Fruit fly (Drosophila melanogaster) whole organism, embryonic: Measurements from ENCODE around the gene Smox.

Experiments used
- Ada2b ChIP-seq: fragments of 200-800 bp; sonication (Bioruptor generic); IDR thresholded peaks from 2 replicates; pipeline ENCODE4 v1.3.6; 2022; ENCODE audit warnings: missing biosample characterization, missing genetic modification characterization
- Antp ChIP-seq: fragments of 200-800 bp; sonication (Bioruptor generic); optimal IDR thresholded peaks from 3 replicates; lab custom pipeline; 2016; ENCODE audit warnings: missing biosample characterization, missing genetic modification characterization
- Atf6 ChIP-seq: fragments of 200-800 bp; sonication (Bioruptor generic); IDR thresholded peaks from 2 replicates; pipeline ENCODE4 v1.3.6; 2022; ENCODE audit warnings: missing biosample characterization, missing genetic modification characterization
- CG1024 ChIP-seq: fragments of 200-800 bp; sonication (Bioruptor generic); IDR thresholded peaks from 2 replicates; pipeline ENCODE4 v1.3.6; 2022; ENCODE audit warnings: missing biosample characterization, missing genetic modification characterization
- CG11085 ChIP-seq: fragments of 200-800 bp; sonication (Bioruptor generic); IDR thresholded peaks from 2 replicates; pipeline ENCODE4 v1.3.6; 2022; ENCODE audit warnings: missing biosample characterization, missing genetic modification characterization
- CG12155 ChIP-seq: fragments of 200-800 bp; sonication (Bioruptor generic); optimal IDR thresholded peaks from 3 replicates; lab custom pipeline; 2016; ENCODE audit warnings: missing biosample characterization, missing genetic modification characterization
- CG12236 ChIP-seq: fragments of 200-800 bp; sonication (Bioruptor generic); optimal IDR thresholded peaks from 2 replicates; lab custom pipeline; 2016; ENCODE audit warnings: missing biosample characterization, missing genetic modification characterization
- CG12744 ChIP-seq: fragments of 200-800 bp; sonication (Bioruptor generic); optimal IDR thresholded peaks from 2 replicates; lab custom pipeline; 2016; ENCODE audit warnings: missing biosample characterization, missing genetic modification characterization
- CG12769 ChIP-seq: fragments of 200-800 bp; sonication (Bioruptor generic); optimal IDR thresholded peaks from 2 replicates; lab custom pipeline; 2019; ENCODE audit warnings: missing biosample characterization, mild to moderate bottlenecking, missing genetic modification characterization, moderate library complexity
- CG13424 ChIP-seq: fragments of 200-800 bp; sonication (Bioruptor generic); optimal IDR thresholded peaks from 2 replicates; lab custom pipeline; 2019; ENCODE audit warnings: missing biosample characterization, mild to moderate bottlenecking, missing genetic modification characterization, moderate library complexity
- CG13775 ChIP-seq: fragments of 200-800 bp; sonication (Bioruptor generic); optimal IDR thresholded peaks from 3 replicates; lab custom pipeline; 2017; ENCODE audit warnings: missing biosample characterization, mild to moderate bottlenecking, missing genetic modification characterization
- CG14050 ChIP-seq: fragments of 200-800 bp; sonication (Bioruptor generic); IDR thresholded peaks from 3 replicates; pipeline ENCODE4 v1.3.6; 2022; ENCODE audit warnings: missing biosample characterization, missing genetic modification characterization
- CG16863 ChIP-seq: fragments of 200-800 bp; sonication (Bioruptor generic); optimal IDR thresholded peaks from 3 replicates; lab custom pipeline; 2016; ENCODE audit warnings: missing biosample characterization, missing genetic modification characterization
- CG18011 ChIP-seq: fragments of 200-800 bp; sonication (Bioruptor generic); optimal IDR thresholded peaks from 2 replicates; lab custom pipeline; 2017; ENCODE audit warnings: missing biosample characterization, missing genetic modification characterization, mild to moderate bottlenecking, moderate library complexity, missing genotype
- CG18599 ChIP-seq: fragments of 200-800 bp; sonication (Bioruptor generic); optimal IDR thresholded peaks from 3 replicates; lab custom pipeline; 2017; ENCODE audit warnings: missing biosample characterization, missing genetic modification characterization, mild to moderate bottlenecking, moderate library complexity, missing genetic modification reagents
- CG30403 ChIP-seq: fragments of 200-800 bp; sonication (Bioruptor generic); optimal IDR thresholded peaks from 3 replicates; lab custom pipeline; 2016; ENCODE audit warnings: missing biosample characterization, missing genetic modification characterization
- CG6175 ChIP-seq: fragments of 200-800 bp; sonication (Bioruptor generic); IDR thresholded peaks from 3 replicates; pipeline ENCODE4 v1.3.6; 2022; ENCODE audit warnings: missing biosample characterization, missing genetic modification characterization
- CG7786 ChIP-seq: fragments of 200-800 bp; sonication (Bioruptor generic); optimal IDR thresholded peaks from 2 replicates; lab custom pipeline; 2016; ENCODE audit warnings: missing biosample characterization, missing genetic modification characterization
- CG7839 ChIP-seq: fragments of 200-800 bp; sonication (Bioruptor generic); optimal IDR thresholded peaks from 3 replicates; lab custom pipeline; 2018; ENCODE audit warnings: missing biosample characterization, mild to moderate bottlenecking, missing genetic modification characterization, moderate library complexity
- CG7987 ChIP-seq: fragments of 200-800 bp; sonication (Bioruptor generic); optimal IDR thresholded peaks from 2 replicates; lab custom pipeline; 2018; ENCODE audit warnings: missing biosample characterization, mild to moderate bottlenecking, missing genetic modification characterization, moderate library complexity
- CG9727 ChIP-seq: fragments of 200-800 bp; sonication (Bioruptor generic); optimal IDR thresholded peaks from 3 replicates; lab custom pipeline; 2017; ENCODE audit warnings: missing biosample characterization, mild to moderate bottlenecking, missing genetic modification characterization
- CHES-1-like ChIP-seq: fragments of 200-800 bp; sonication (Bioruptor generic); optimal IDR thresholded peaks from 2 replicates; lab custom pipeline; 2016; ENCODE audit warnings: missing biosample characterization, missing genetic modification characterization
- Eip74EF ChIP-seq, 2 experiments: fragments of 200-800 bp in 1 of 2; fragments of >200 bp in 1 of 2; sonication (Bioruptor generic) in 1 of 2; optimal IDR thresholded peaks; 2 replicates each; lab custom pipeline; 2017 to 2019; ENCODE audit warnings: missing biosample characterization in 2 of 2, missing genetic modification characterization in 2 of 2, mild to moderate bottlenecking in 1 of 2, moderate library complexity in 1 of 2
- Ets65A ChIP-seq: fragments of 200-800 bp; sonication (Bioruptor generic); peaks from one replicate; lab custom pipeline; 2016; ENCODE audit warnings: missing biosample characterization, missing genetic modification characterization
- H15 ChIP-seq: fragments of 200-800 bp; sonication (Bioruptor generic); IDR thresholded peaks from 3 replicates; pipeline ENCODE4 v1.3.6; 2022; ENCODE audit warnings: missing biosample characterization, missing genetic modification characterization
- HLH3B ChIP-seq: fragments of 200-800 bp; sonication (Bioruptor generic); IDR thresholded peaks from 2 replicates; pipeline ENCODE4 v1.3.6; 2022; ENCODE audit warnings: missing biosample characterization, missing genetic modification characterization
- Hey ChIP-seq: fragments of 200-800 bp; sonication (Bioruptor generic); optimal IDR thresholded peaks from 3 replicates; lab custom pipeline; 2018; ENCODE audit warnings: missing biosample characterization, mild to moderate bottlenecking, missing genetic modification characterization
- Med ChIP-seq: fragments of 200-800 bp; sonication (Bioruptor generic); peaks from one replicate; lab custom pipeline; 2016; ENCODE audit warnings: missing biosample characterization, missing genetic modification characterization, mild to moderate bottlenecking, inconsistent platforms, moderate library complexity
- Pdp1 ChIP-seq, 2 experiments: fragments of 200-800 bp; sonication (Bioruptor generic); optimal IDR thresholded peaks; 3 replicates each; lab custom pipeline; 2016; ENCODE audit warnings: missing biosample characterization in 2 of 2, missing genetic modification characterization in 2 of 2, mild to moderate bottlenecking in 1 of 2, moderate library complexity in 1 of 2
- Sox100B ChIP-seq: fragments of 200-800 bp; sonication (Bioruptor generic); optimal IDR thresholded peaks from 3 replicates; lab custom pipeline; 2018; ENCODE audit warnings: missing biosample characterization, mild to moderate bottlenecking, missing genetic modification characterization
- Sry-δ ChIP-seq: fragments of 200-800 bp; sonication (Bioruptor generic); optimal IDR thresholded peaks from 2 replicates; lab custom pipeline; 2016; ENCODE audit warnings: missing biosample characterization, missing genetic modification characterization
- Taf1 ChIP-seq: fragments of 200-800 bp; sonication (Bioruptor generic); IDR thresholded peaks from 2 replicates; pipeline ENCODE4 v1.3.6; 2022; ENCODE audit warnings: missing biosample characterization, missing genetic modification characterization
- bab2 ChIP-seq: fragments of 200-800 bp; sonication (Bioruptor generic); optimal IDR thresholded peaks from 2 replicates; lab custom pipeline; 2016; ENCODE audit warnings: missing biosample characterization, missing genetic modification characterization
- bigmax ChIP-seq: fragments of 200-800 bp; sonication (Bioruptor generic); optimal IDR thresholded peaks from 2 replicates; lab custom pipeline; 2018; ENCODE audit warnings: missing biosample characterization, mild to moderate bottlenecking, missing genetic modification characterization
- dpn ChIP-seq, 2 experiments: fragments of 200-800 bp; sonication (Bioruptor generic); optimal IDR thresholded peaks; 3 replicates each; lab custom pipeline; 2016; ENCODE audit warnings: missing biosample characterization in 2 of 2, missing genetic modification characterization in 2 of 2
- ems ChIP-seq: fragments of 200-800 bp; sonication (Bioruptor generic); optimal IDR thresholded peaks from 3 replicates; lab custom pipeline; 2016; ENCODE audit warnings: missing biosample characterization, missing genetic modification characterization
- fu2 ChIP-seq: fragments of 200-800 bp; sonication (Bioruptor generic); optimal IDR thresholded peaks from 2 replicates; lab custom pipeline; 2016; ENCODE audit warnings: missing biosample characterization, missing genetic modification characterization
- gcm2 ChIP-seq: fragments of 200-800 bp; sonication (Bioruptor generic); optimal IDR thresholded peaks from 2 replicates; lab custom pipeline; 2016; ENCODE audit warnings: missing biosample characterization, missing genetic modification characterization
- gem ChIP-seq: fragments of 200-800 bp; sonication (Bioruptor generic); optimal IDR thresholded peaks from 2 replicates; lab custom pipeline; 2019; ENCODE audit warnings: missing biosample characterization, mild to moderate bottlenecking, missing genetic modification characterization, moderate library complexity
- pho ChIP-seq: fragments of 200-800 bp; sonication (Bioruptor generic); optimal IDR thresholded peaks from 2 replicates; lab custom pipeline; 2016; ENCODE audit warnings: missing biosample characterization, missing genetic modification characterization
- ro ChIP-seq: fragments of 200-800 bp; sonication (Bioruptor generic); IDR thresholded peaks from 2 replicates; pipeline ENCODE4 v1.3.6; 2022; ENCODE audit warnings: missing biosample characterization, missing genetic modification characterization
- salm ChIP-seq: fragments of 200-800 bp; sonication (Bioruptor generic); optimal IDR thresholded peaks from 2 replicates; lab custom pipeline; 2018; ENCODE audit warnings: missing biosample characterization, mild to moderate bottlenecking, missing genetic modification characterization
- schlank ChIP-seq: fragments of 200-800 bp; sonication (Bioruptor generic); optimal IDR thresholded peaks from 2 replicates; lab custom pipeline; 2018; ENCODE audit warnings: missing biosample characterization, mild to moderate bottlenecking, missing genetic modification characterization
- slbo ChIP-seq: fragments of 200-800 bp; sonication (Bioruptor generic); IDR thresholded peaks from 2 replicates; pipeline ENCODE4 v1.3.6; 2022; ENCODE audit warnings: missing biosample characterization, missing genetic modification characterization
- sqz ChIP-seq: fragments of 200-800 bp; sonication (Bioruptor generic); optimal IDR thresholded peaks from 3 replicates; lab custom pipeline; 2018; ENCODE audit warnings: missing biosample characterization, mild to moderate bottlenecking, missing genetic modification characterization
- tap ChIP-seq: fragments of 200-800 bp; optimal IDR thresholded peaks from 3 replicates; lab custom pipeline; 2019; ENCODE audit warnings: missing biosample characterization, mild to moderate bottlenecking, missing genetic modification characterization, moderate library complexity
- trem ChIP-seq: fragments of 200-800 bp; optimal IDR thresholded peaks from 3 replicates; lab custom pipeline; 2019; ENCODE audit warnings: missing biosample characterization, mild to moderate bottlenecking, missing genetic modification characterization, moderate library complexity
- vvl ChIP-seq: fragments of 200-800 bp; sonication (Bioruptor generic); IDR thresholded peaks from 2 replicates; pipeline ENCODE4 v1.3.6; 2022; ENCODE audit warnings: missing biosample characterization, missing genetic modification characterization

The Smox gene

DNA sequence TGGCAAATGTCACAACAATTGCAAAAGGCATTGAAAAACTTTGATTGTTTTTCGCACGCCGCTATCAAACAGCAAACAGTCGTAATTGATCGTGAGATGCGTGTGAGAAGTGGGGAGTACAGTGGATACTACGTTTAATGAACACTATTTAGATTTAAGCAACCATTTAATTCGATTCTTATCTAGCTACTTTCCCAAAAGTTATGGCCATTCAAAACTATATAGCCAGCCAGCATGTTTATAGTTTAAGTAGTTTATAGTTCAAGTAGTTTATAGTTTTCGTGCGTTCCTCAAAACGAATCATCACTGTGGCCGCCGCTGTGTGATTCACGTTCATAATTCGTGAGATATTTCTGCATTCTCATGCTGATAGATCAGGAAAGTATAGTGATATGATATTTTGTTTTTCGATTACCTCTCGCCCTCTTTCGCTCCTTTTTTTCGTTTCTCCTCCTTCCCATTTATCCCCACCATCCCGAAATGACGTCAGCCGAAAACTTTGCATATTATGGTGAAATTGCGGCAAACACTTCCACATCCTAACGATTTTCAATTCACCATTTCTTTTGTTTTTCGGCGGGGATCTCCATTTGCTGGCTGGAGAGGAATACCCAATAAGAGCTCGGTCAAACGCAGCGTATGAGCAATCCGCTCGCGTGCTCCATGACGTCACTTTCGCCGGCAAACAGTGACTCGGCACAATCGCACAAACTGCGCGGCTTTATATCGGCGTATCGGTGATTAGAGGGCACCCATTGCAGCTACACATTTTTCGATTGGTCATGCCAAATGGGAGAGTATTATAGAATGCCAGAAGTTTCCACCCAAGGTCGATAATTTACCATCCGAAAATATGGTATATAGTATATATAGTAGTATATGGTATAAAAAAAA is 28.4 kb downstream of the Smox start (continued):
- TF ChIP-seq Eip74EF (GFP tag; optimal IDR thresholded peaks at IDR 0.05; lab: Kevin White, UChicago) (no peak), CG11085 (GFP tag; lab: Robert Waterston, UW) (peak; percentile 52; the same call in 1 of the 2 replicates), Antp (GFP tag; lab: Kevin White, UChicago) (peak; percentile 11), CG13424 (tag; lab: Kevin White, UChicago) (peak; percentile 66), Taf1 (GFP tag; lab: Robert Waterston, UW) (peak; percentile 72), gem (tag; lab: Kevin White, UChicago) (peak; percentile 74), slbo (GFP tag; lab: Robert Waterston, UW) (peak; percentile 89), CG9727 (GFP tag; lab: Kevin White, UChicago) (peak; percentile 44), pho (GFP tag; lab: Kevin White, UChicago) (peak; percentile 62), CG18011 (GFP tag; lab: Kevin White, UChicago) (peak; percentile 48), CG12236 (GFP tag; lab: Kevin White, UChicago) (no peak), CG7839 (peak; percentile 75), Sry-δ (GFP tag; lab: Kevin White, UChicago) (peak; percentile 24), trem (no peak), Med (GFP tag; lab: Kevin White, UChicago) (peak; percentile 94), CG12769 (peak; percentile 91), schlank (tag; lab: Kevin White, UChicago) (peak; percentile 89), Sox100B (peak; percentile 4), gcm2 (no peak), bab2 (GFP tag; lab: Kevin White, UChicago) (peak; percentile 52), HLH3B (peak; percentile 21; the same call in 1 of the 2 replicates), sqz (no peak), CG6175 (GFP tag; lab: Robert Waterston, UW) (peak; percentile 46; the same call in 1 of the 3 replicates), salm (tag; lab: Kevin White, UChicago) (no peak), Atf6 (GFP tag; lab: Robert Waterston, UW) (peak; percentile 75), Pdp1 (GFP tag; optimal IDR thresholded peaks at IDR 0.05; lab: Kevin White, UChicago) (peak; percentile 22 to 30), CG1024 (GFP tag; lab: Robert Waterston, UW) (0 out of 2 replicates have a peak, but pooled peaks have one; percentile 14), Ada2b (GFP tag; lab: Robert Waterston, UW) (peak; percentile 73), CG12155 (peak; percentile 63), CG13775 (GFP tag; lab: Kevin White, UChicago) (peak; percentile 11), CG14050 (GFP tag; lab: Robert Waterston, UW) (peak; percentile 40; the same call in 1 of the 3 replicates), H15 (GFP tag; lab: Robert Waterston, UW) (0 out of 3 replicates have a peak, but pooled peaks have one; percentile 9), CHES-1-like (GFP tag; lab: Kevin White, UChicago) (peak; percentile 70), vvl (GFP tag; lab: Robert Waterston, UW) (peak; percentile 56; the same call in 1 of the 2 replicates), CG16863 (GFP tag; lab: Kevin White, UChicago) (peak; percentile 40), tap (tag; lab: Kevin White, UChicago) (peak; percentile 30), fu2 (GFP tag; lab: Kevin White, UChicago) (peak; percentile 36), Ets65A (GFP tag; lab: Kevin White, UChicago) (peak; percentile 84), bigmax (GFP tag; lab: Kevin White, UChicago) (no peak), Hey (tag; lab: Kevin White, UChicago) (no peak), CG7987 (GFP tag; lab: Kevin White, UChicago) (no peak), ems (GFP tag; lab: Kevin White, UChicago) (peak; percentile 8), dpn (GFP tag; optimal IDR thresholded peaks at IDR 0.05; lab: Kevin White, UChicago) (peak; percentile 49 to 57), CG30403 (GFP tag; lab: Kevin White, UChicago) (peak; percentile 52), CG12744 (GFP tag; lab: Kevin White, UChicago) (peak; percentile 33), CG7786 (GFP tag; lab: Kevin White, UChicago) (peak; percentile 69), ro (no peak), CG18599 (peak; percentile 82)
